Fruit fly (Drosophila melanogaster) whole organism, embryonic: ENCODE measurements around the gene CG9449.

Experiments
- B-H2 ChIP-seq: fragments of 200-800 bp; sonication (Bioruptor generic); optimal IDR thresholded peaks from 2 replicates; lab custom pipeline; 2018; ENCODE audit warnings: missing biosample characterization, mild to moderate bottlenecking, missing genetic modification characterization
- CG10654 ChIP-seq: fragments of 200-800 bp; sonication (Bioruptor generic); optimal IDR thresholded peaks from 2 replicates; lab custom pipeline; 2016; ENCODE audit warnings: missing biosample characterization, missing genetic modification characterization
- CG10979 ChIP-seq: fragments of 200-800 bp; sonication (Bioruptor generic); optimal IDR thresholded peaks from 2 replicates; lab custom pipeline; 2018; ENCODE audit warnings: missing biosample characterization, mild to moderate bottlenecking, missing genetic modification characterization, moderate library complexity
- CG12104 ChIP-seq: fragments of 200-800 bp; sonication (Bioruptor generic); optimal IDR thresholded peaks from 3 replicates; lab custom pipeline; 2016; ENCODE audit warnings: missing biosample characterization, missing genetic modification characterization
- CG12942 ChIP-seq: fragments of 200-800 bp; sonication (Bioruptor generic); optimal IDR thresholded peaks from 3 replicates; lab custom pipeline; 2016; ENCODE audit warnings: missing biosample characterization, missing genetic modification characterization
- CG13287 ChIP-seq: fragments of 200-800 bp; sonication (Bioruptor generic); IDR thresholded peaks from 2 replicates; pipeline ENCODE4 v1.3.6; 2022; ENCODE audit warnings: missing biosample characterization, missing genetic modification characterization; ENCODE audit not compliant: partially characterized antibody
- CG1529 ChIP-seq: fragments of 200-800 bp; sonication (Bioruptor generic); optimal IDR thresholded peaks from 3 replicates; lab custom pipeline; 2018; ENCODE audit warnings: missing biosample characterization, missing genetic modification characterization
- CG15601 ChIP-seq: fragments of 200-800 bp; sonication (Bioruptor generic); optimal IDR thresholded peaks from 3 replicates; lab custom pipeline; 2019; ENCODE audit warnings: missing biosample characterization, mild to moderate bottlenecking, missing genetic modification characterization, moderate library complexity
- CG1647 ChIP-seq: fragments of 200-800 bp; sonication (Bioruptor generic); optimal IDR thresholded peaks from 3 replicates; lab custom pipeline; 2016; ENCODE audit warnings: missing biosample characterization, missing genetic modification characterization
- CG16813 ChIP-seq: fragments of 200-800 bp; sonication (Bioruptor generic); IDR thresholded peaks from 3 replicates; pipeline ENCODE4 v1.3.6; 2022; ENCODE audit warnings: missing biosample characterization, missing genetic modification characterization; ENCODE audit not compliant: partially characterized antibody
- CG17186 ChIP-seq: fragments of 200-800 bp; sonication (Bioruptor generic); optimal IDR thresholded peaks from 3 replicates; lab custom pipeline; 2017; ENCODE audit warnings: missing biosample characterization, missing genetic modification reagents, missing genetic modification characterization
- CG2199 ChIP-seq: fragments of 200-800 bp; sonication (Bioruptor generic); IDR thresholded peaks from 3 replicates; pipeline ENCODE4 v1.3.6; 2022; ENCODE audit warnings: missing biosample characterization, missing genetic modification characterization
- CG2712 ChIP-seq: fragments of 200-800 bp; optimal IDR thresholded peaks from 3 replicates; lab custom pipeline; 2019; ENCODE audit warnings: missing biosample characterization, mild to moderate bottlenecking, missing genetic modification characterization, moderate library complexity
- CG3281 ChIP-seq: fragments of 200-800 bp; sonication (Bioruptor generic); optimal IDR thresholded peaks from 3 replicates; lab custom pipeline; 2017; ENCODE audit warnings: missing biosample characterization, mild to moderate bottlenecking, missing genetic modification characterization
- CG4424 ChIP-seq: fragments of 200-800 bp; sonication (Bioruptor generic); optimal IDR thresholded peaks from 3 replicates; lab custom pipeline; 2016; ENCODE audit warnings: missing biosample characterization, missing genetic modification characterization
- CG7271 ChIP-seq: fragments of 200-800 bp; sonication (Bioruptor generic); optimal IDR thresholded peaks from 2 replicates; lab custom pipeline; 2018; ENCODE audit warnings: missing biosample characterization, mild to moderate bottlenecking, missing genetic modification characterization, moderate library complexity
- CG8089 ChIP-seq: fragments of 200-800 bp; sonication (Bioruptor generic); optimal IDR thresholded peaks from 3 replicates; lab custom pipeline; 2016; ENCODE audit warnings: missing biosample characterization, missing genetic modification characterization
- CG8281 ChIP-seq: fragments of 200-800 bp; sonication (Bioruptor generic); optimal IDR thresholded peaks from 2 replicates; lab custom pipeline; 2018; ENCODE audit warnings: missing biosample characterization, mild to moderate bottlenecking, missing genetic modification characterization, moderate library complexity
- CG8359 ChIP-seq: fragments of 200-800 bp; sonication (Bioruptor generic); optimal IDR thresholded peaks from 2 replicates; lab custom pipeline; 2017; ENCODE audit warnings: missing biosample characterization, mild to moderate bottlenecking, missing genetic modification characterization, borderline replicate concordance
- CG8388 ChIP-seq: fragments of 200-800 bp; sonication (Bioruptor generic); optimal IDR thresholded peaks from 2 replicates; lab custom pipeline; 2019; ENCODE audit warnings: missing biosample characterization, mild to moderate bottlenecking, missing genetic modification characterization, moderate library complexity
- CG9727 ChIP-seq: fragments of 200-800 bp; sonication (Bioruptor generic); optimal IDR thresholded peaks from 3 replicates; lab custom pipeline; 2017; ENCODE audit warnings: missing biosample characterization, mild to moderate bottlenecking, missing genetic modification characterization
- Dip2 ChIP-seq: fragments of 200-800 bp; sonication (Bioruptor generic); IDR thresholded peaks from 2 replicates; pipeline ENCODE4 v1.3.6; 2022; ENCODE audit warnings: missing biosample characterization, missing genetic modification characterization
- Fer2 ChIP-seq: fragments of 200-800 bp; sonication (Bioruptor generic); optimal IDR thresholded peaks from 2 replicates; lab custom pipeline; 2018; ENCODE audit warnings: missing biosample characterization, mild to moderate bottlenecking, missing genetic modification characterization, moderate library complexity
- HLH4C ChIP-seq: fragments of 200-800 bp; sonication (Bioruptor generic); IDR thresholded peaks from 3 replicates; pipeline ENCODE4 v1.3.6; 2022; ENCODE audit warnings: missing biosample characterization, missing genetic modification characterization; ENCODE audit not compliant: partially characterized antibody
- Optix ChIP-seq: fragments of 200-800 bp; sonication (Bioruptor generic); IDR thresholded peaks from 3 replicates; pipeline ENCODE4 v1.3.6; 2022; ENCODE audit warnings: missing biosample characterization, missing genetic modification characterization
- PHDP ChIP-seq: fragments of 200-800 bp; sonication (Bioruptor generic); optimal IDR thresholded peaks from 3 replicates; lab custom pipeline; 2018; ENCODE audit warnings: missing biosample characterization, mild to moderate bottlenecking, missing genetic modification characterization, moderate library complexity
- Ptx1 ChIP-seq: fragments of 200-800 bp; sonication (Bioruptor generic); IDR thresholded peaks from 2 replicates; pipeline ENCODE4 v1.3.6; 2022; ENCODE audit warnings: missing biosample characterization, missing genetic modification characterization
- Trl ChIP-seq, 3 experiments: fragments of >200 bp in 2 of 3; fragments of 200-800 bp in 1 of 3; sonication (Bioruptor generic) in 1 of 3; optimal IDR thresholded peaks; 2 replicates in 1 of 3; 3 replicates in 2 of 3; lab custom pipeline; 2016 to 2017; ENCODE audit warnings: missing biosample characterization in 1 of 3, missing genetic modification characterization in 1 of 3
- croc ChIP-seq: fragments of 200-800 bp; sonication (Bioruptor generic); conservative IDR thresholded peaks from 3 replicates; pipeline ENCODE4 v1.3.6; 2022; ENCODE audit warnings: missing biosample characterization, missing genetic modification characterization
- dpn ChIP-seq, 2 experiments: fragments of 200-800 bp; sonication (Bioruptor generic); optimal IDR thresholded peaks; 3 replicates each; lab custom pipeline; 2016; ENCODE audit warnings: missing biosample characterization in 2 of 2, missing genetic modification characterization in 2 of 2
- ewg ChIP-seq: fragments of 200-800 bp; sonication (Bioruptor generic); optimal IDR thresholded peaks from 3 replicates; lab custom pipeline; 2017; ENCODE audit warnings: mild to moderate bottlenecking, missing biosample characterization, missing genetic modification reagents, missing genetic modification characterization
- eyg ChIP-seq: fragments of 200-800 bp; sonication (Bioruptor generic); optimal IDR thresholded peaks from 3 replicates; lab custom pipeline; 2016; ENCODE audit warnings: missing biosample characterization, missing genetic modification characterization
- gfzf ChIP-seq: fragments of 200-800 bp; sonication (Bioruptor generic); optimal IDR thresholded peaks from 2 replicates; lab custom pipeline; 2016; ENCODE audit warnings: missing biosample characterization, mild to moderate bottlenecking, missing genetic modification characterization, moderate library complexity
- grau ChIP-seq: fragments of 200-800 bp; optimal IDR thresholded peaks from 3 replicates; lab custom pipeline; 2019; ENCODE audit warnings: missing biosample characterization, mild to moderate bottlenecking, missing genetic modification characterization, moderate library complexity
- h ChIP-seq: fragments of >200 bp; optimal IDR thresholded peaks from 2 replicates; lab custom pipeline; 2017
- inv ChIP-seq: fragments of 200-800 bp; sonication (Bioruptor generic); IDR thresholded peaks from 2 replicates; pipeline ENCODE4 v1.3.6; 2022; ENCODE audit warnings: missing biosample characterization, missing genetic modification characterization; ENCODE audit not compliant: partially characterized antibody
- kni ChIP-seq: fragments of 200-800 bp; sonication (Bioruptor generic); optimal IDR thresholded peaks from 3 replicates; lab custom pipeline; 2017; ENCODE audit warnings: mild to moderate bottlenecking, missing biosample characterization, missing genetic modification reagents, missing genetic modification characterization
- lab ChIP-seq: fragments of 200-800 bp; sonication (Bioruptor generic); optimal IDR thresholded peaks from 3 replicates; lab custom pipeline; 2017; ENCODE audit warnings: missing biosample characterization, missing genetic modification characterization, mild to moderate bottlenecking, moderate library complexity, missing genetic modification reagents
- nerfin-2 ChIP-seq: fragments of 200-800 bp; sonication (Bioruptor generic); IDR thresholded peaks from 2 replicates; pipeline ENCODE4 v1.3.6; 2022; ENCODE audit warnings: missing biosample characterization, missing genetic modification characterization; ENCODE audit not compliant: partially characterized antibody
- p53 ChIP-seq: fragments of 200-800 bp; sonication (Bioruptor generic); optimal IDR thresholded peaks from 2 replicates; lab custom pipeline; 2016; ENCODE audit warnings: missing biosample characterization, missing genetic modification characterization
- prd ChIP-seq, 3 experiments: fragments of >200 bp in 2 of 3; fragments of 200-800 bp in 1 of 3; sonication (Bioruptor generic) in 1 of 3; optimal IDR thresholded peaks in 2 of 3; IDR thresholded peaks in 1 of 3; 2 replicates in 2 of 3; 3 replicates in 1 of 3; pipeline versions ENCODE4 v1.3.6 to Lab custom; 2017 to 2022; ENCODE audit warnings: missing biosample characterization in 1 of 3, missing genetic modification characterization in 1 of 3
- ranshi ChIP-seq: fragments of 200-800 bp; sonication (Bioruptor generic); IDR thresholded peaks from 2 replicates; pipeline ENCODE4 v1.3.6; 2022; ENCODE audit warnings: missing biosample characterization, missing genetic modification characterization
- scrt ChIP-seq: fragments of 200-800 bp; sonication (Bioruptor generic); optimal IDR thresholded peaks from 2 replicates; lab custom pipeline; 2018; ENCODE audit warnings: missing biosample characterization, mild to moderate bottlenecking, missing genetic modification characterization, moderate library complexity
- shn ChIP-seq: fragments of 200-800 bp; sonication (Bioruptor generic); optimal IDR thresholded peaks from 3 replicates; lab custom pipeline; 2016; ENCODE audit warnings: missing biosample characterization, missing genetic modification characterization
- sna ChIP-seq: fragments of 200-800 bp; sonication (Bioruptor generic); IDR thresholded peaks from 2 replicates; pipeline ENCODE4 v1.3.6; 2022; ENCODE audit warnings: missing biosample characterization, missing genetic modification characterization; ENCODE audit not compliant: partially characterized antibody
- ssp ChIP-seq: fragments of 200-800 bp; sonication (Bioruptor generic); IDR thresholded peaks from 2 replicates; pipeline ENCODE4 v1.3.6; 2022; ENCODE audit warnings: missing biosample characterization, missing genetic modification characterization
- tgo ChIP-seq: fragments of 200-800 bp; sonication (Bioruptor generic); IDR thresholded peaks from 3 replicates; pipeline ENCODE4 v1.3.6; 2022; ENCODE audit warnings: missing biosample characterization, missing genetic modification characterization
- tin ChIP-seq: fragments of 200-800 bp; sonication (Bioruptor generic); optimal IDR thresholded peaks from 3 replicates; lab custom pipeline; 2016; ENCODE audit warnings: missing biosample characterization, missing genetic modification characterization
- tx ChIP-seq: fragments of 200-800 bp; sonication (Bioruptor generic); optimal IDR thresholded peaks from 2 replicates; lab custom pipeline; 2016; ENCODE audit warnings: missing biosample characterization, missing genetic modification characterization

The CG9449 gene

DNA sequence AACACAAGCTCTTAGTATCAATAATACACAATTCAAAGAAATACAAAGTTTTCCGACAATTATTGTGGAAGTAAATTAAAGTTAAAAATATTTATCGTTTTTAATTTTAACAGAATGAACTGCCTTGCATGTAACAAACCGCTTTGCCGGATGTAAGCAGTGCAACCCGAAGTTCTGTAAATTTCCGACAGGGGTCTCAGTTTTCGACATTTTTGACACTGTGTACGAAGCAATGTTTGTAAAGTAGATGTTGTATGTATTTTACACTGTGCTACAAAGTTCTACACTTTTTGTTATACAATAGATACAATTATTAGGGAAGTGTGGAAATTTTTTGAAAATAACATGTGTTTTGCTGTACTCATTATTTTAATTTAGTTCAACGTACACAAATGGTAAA, 19.0 kb upstream of the CG9449 start (continued):
- TF ChIP-seq tgo (peak; percentile 91), inv (peak; percentile 16; the same call in 1 of the 2 replicates), Fer2 (peak; percentile 91), CG1529 (GFP tag; lab: Kevin White, UChicago) (peak; percentile 48), CG8281 (tag; lab: Kevin White, UChicago) (peak; percentile 61), Trl (optimal IDR thresholded peaks at IDR 0.05; lab: Kevin White, UChicago) (no peak), Trl (GFP tag; optimal IDR thresholded peaks at IDR 0.05; lab: Kevin White, UChicago) (peak; percentile 98), tin (GFP tag; lab: Kevin White, UChicago) (peak; percentile 91), dpn (GFP tag; optimal IDR thresholded peaks at IDR 0.05; lab: Kevin White, UChicago) (peak; percentile 68 to 97), CG8359 (peak; percentile 78), ranshi (peak; percentile 89), CG10979 (tag; lab: Kevin White, UChicago) (no peak), scrt (GFP tag; lab: Kevin White, UChicago) (peak; percentile 64), PHDP (tag; lab: Kevin White, UChicago) (no peak), prd (optimal IDR thresholded peaks at IDR 0.05; lab: Kevin White, UChicago) (no peak), prd (GFP tag; IDR thresholded peaks at IDR 0.05; lab: Robert Waterston, UW) (peak; percentile 89), Optix (GFP tag; lab: Robert Waterston, UW) (peak; percentile 90), p53 (GFP tag; lab: Kevin White, UChicago) (peak; percentile 95), shn (GFP tag; lab: Kevin White, UChicago) (peak; percentile 86), CG2712 (tag; lab: Kevin White, UChicago) (peak; percentile 79), Ptx1 (peak; percentile 95), CG1647 (GFP tag; lab: Kevin White, UChicago) (peak; percentile 90), CG10654 (peak; percentile 97), CG15601 (tag; lab: Kevin White, UChicago) (peak; percentile 80), nerfin-2 (GFP tag; lab: Robert Waterston, UW) (no peak), CG4424 (GFP tag; lab: Kevin White, UChicago) (peak; percentile 94), Dip2 (GFP tag; lab: Robert Waterston, UW) (no peak), tx (GFP tag; lab: Kevin White, UChicago) (peak; percentile 69), CG17186 (peak; percentile 13), CG7271 (tag; lab: Kevin White, UChicago) (peak; percentile 92), sna (GFP tag; lab: Robert Waterston, UW) (no peak), CG16813 (GFP tag; lab: Robert Waterston, UW) (peak; percentile 58; the same call in 2 of the 3 replicates), CG8388 (GFP tag; lab: Kevin White, UChicago) (peak; percentile 76), CG8089 (GFP tag; lab: Kevin White, UChicago) (peak; percentile 88), ssp (GFP tag; lab: Robert Waterston, UW) (peak; percentile 89), gfzf (GFP tag; lab: Kevin White, UChicago) (peak; percentile 21), CG12942 (peak; percentile 73), CG9727 (GFP tag; lab: Kevin White, UChicago) (peak; percentile 88), grau (tag; lab: Kevin White, UChicago) (peak; percentile 73), croc (GFP tag; lab: Robert Waterston, UW) (peak; percentile 87), B-H2 (peak; percentile 83), CG2199 (peak; percentile 98), HLH4C (peak; percentile 45; the same call in 1 of the 3 replicates), CG12104 (GFP tag; lab: Kevin White, UChicago) (peak; percentile 86), CG3281 (GFP tag; lab: Kevin White, UChicago) (peak; percentile 86), ewg (GFP tag; lab: Kevin White, UChicago) (peak; percentile 75), eyg (GFP tag; lab: Kevin White, UChicago) (peak; percentile 94), h (lab: Kevin White, UChicago) (no peak), CG13287 (peak; percentile 59; the same call in 1 of the 2 replicates), lab (GFP tag; lab: Kevin White, UChicago) (peak; percentile 93), kni (GFP tag; lab: Kevin White, UChicago) (peak; percentile 75)
